Worm (Caenorhabditis elegans) whole organism, L4 larva: ENCODE data around the gene miz-1.

Source experiments
- D1046.2 ChIP-seq: fragments of 200-800 bp; sonication (Bioruptor generic); IDR thresholded peaks from 2 replicates; pipeline ENCODE4 v1.3.6; 2022; ENCODE audit warnings: missing genetic modification characterization, missing compliant biosample characterization
- F49E8.2 ChIP-seq: sonication (generic microtip); optimal IDR thresholded peaks from 2 replicates; lab custom pipeline; 2016; ENCODE audit warnings: missing compliant biosample characterization, mild to moderate bottlenecking, missing genetic modification characterization, borderline replicate concordance
- R02D3.7 ChIP-seq: fragments of 150-350 bp; sonication (generic microtip); optimal IDR thresholded peaks from 3 replicates; lab custom pipeline; 2014; ENCODE audit warnings: missing biosample characterization, missing genetic modification characterization
- Y75B8A.6 ChIP-seq: fragments of 200-800 bp; sonication (Bioruptor generic); IDR thresholded peaks from 2 replicates; pipeline ENCODE4 v1.3.6; 2022; ENCODE audit warnings: missing genetic modification reagents, missing genetic modification characterization, missing compliant biosample characterization
- ZK337.2 ChIP-seq: fragments of 200-800 bp; sonication (Bioruptor generic); IDR thresholded peaks from 2 replicates; pipeline ENCODE4 v1.3.6; 2022; ENCODE audit warnings: missing genetic modification reagents, missing genetic modification characterization, missing compliant biosample characterization
- ama-1 ChIP-seq: fragments of 150-350 bp; optimal IDR thresholded peaks from 2 replicates; lab custom pipeline; 2014; ENCODE audit warnings: inconsistent platforms, mixed read lengths
- ceh-82 ChIP-seq: sonication (generic microtip); optimal IDR thresholded peaks from 2 replicates; lab custom pipeline; 2017; ENCODE audit warnings: missing biosample characterization, missing genetic modification characterization
- jun-1 ChIP-seq: fragments of 150-350 bp; optimal IDR thresholded peaks from 2 replicates; lab custom pipeline; 2014; ENCODE audit warnings: missing biosample characterization, missing genetic modification reagents, missing genetic modification characterization
- lin-39 ChIP-seq: fragments of 150-350 bp; optimal IDR thresholded peaks from 2 replicates; lab custom pipeline; 2014; ENCODE audit warnings: missing biosample characterization, missing genetic modification reagents, missing genetic modification characterization
- nhr-41 ChIP-seq: fragments of 200-800 bp; sonication (Bioruptor generic); IDR thresholded peaks from 2 replicates; pipeline ENCODE4 v1.3.6; 2022; ENCODE audit warnings: missing genetic modification reagents, missing genetic modification characterization, missing compliant biosample characterization
- nhr-77 ChIP-seq: fragments of 150-350 bp; optimal IDR thresholded peaks from 2 replicates; lab custom pipeline; 2014; ENCODE audit warnings: missing biosample characterization, missing genetic modification characterization
- unc-130 ChIP-seq: sonication (generic microtip); optimal IDR thresholded peaks from 2 replicates; lab custom pipeline; 2016; ENCODE audit warnings: missing genetic modification reagents, missing genetic modification characterization, missing compliant biosample characterization

DNA sequence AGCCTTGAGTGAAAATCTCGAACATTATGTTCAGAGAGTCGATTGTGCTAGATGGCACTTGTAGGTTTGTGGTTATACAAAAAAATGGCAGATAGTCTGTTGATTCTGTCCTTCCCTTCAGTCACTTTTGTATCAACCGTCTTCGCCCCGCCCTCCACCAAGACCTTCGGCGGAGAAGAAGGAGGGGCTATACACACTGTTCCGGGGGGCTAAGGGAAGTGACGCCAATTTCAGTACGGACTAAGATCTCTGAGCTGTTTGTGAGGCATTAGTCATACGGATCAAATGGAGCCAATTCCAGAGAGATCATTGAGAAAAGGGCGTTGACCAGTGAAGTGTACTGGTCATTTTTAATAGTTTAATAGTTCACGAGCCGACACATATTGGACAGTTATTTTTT lies 31.6 kb upstream of the miz-1 start, which contains the start of gene swt-3:
- no peak for TF ChIP-seq jun-1 (tag; lab: Kevin White, UChicago)
- no peak for TF ChIP-seq ama-1 (lab: Kevin White, UChicago)
- no peak for TF ChIP-seq ZK337.2 (GFP tag; lab: Robert Waterston, UW)
- TF ChIP-seq Y75B8A.6 (GFP tag; lab: Robert Waterston, UW): no peak
- no peak for TF ChIP-seq nhr-77 (tag; lab: Kevin White, UChicago)
- no peak for TF ChIP-seq ceh-82 (tag; lab: Kevin White, UChicago)
- TF ChIP-seq F49E8.2 (tag; lab: Kevin White, UChicago): no peak
- no peak for TF ChIP-seq unc-130 (GFP tag; lab: Kevin White, UChicago)
- no peak for TF ChIP-seq D1046.2 (GFP tag; lab: Robert Waterston, UW)
- TF ChIP-seq lin-39: no peak
- TF ChIP-seq nhr-41 (GFP tag; lab: Robert Waterston, UW): no peak
- no peak for TF ChIP-seq R02D3.7 (tag; lab: Kevin White, UChicago)
